Fruit fly (Drosophila melanogaster) whole organism, embryonic: ENCODE measurements around the gene mRpS11.

Experiments used
- Atf3 ChIP-seq: fragments of 200-800 bp; sonication (Bioruptor generic); optimal IDR thresholded peaks from 3 replicates; lab custom pipeline; 2016; ENCODE audit warnings: missing biosample characterization, missing genetic modification characterization
- Atf6 ChIP-seq: fragments of 200-800 bp; sonication (Bioruptor generic); IDR thresholded peaks from 2 replicates; pipeline ENCODE4 v1.3.6; 2022; ENCODE audit warnings: missing biosample characterization, missing genetic modification characterization
- Bteb2 ChIP-seq: fragments of 200-800 bp; sonication (Bioruptor generic); optimal IDR thresholded peaks from 2 replicates; lab custom pipeline; 2016; ENCODE audit warnings: missing biosample characterization, missing genetic modification characterization
- CG13123 ChIP-seq: fragments of 200-800 bp; sonication (Bioruptor generic); optimal IDR thresholded peaks from 2 replicates; lab custom pipeline; 2016; ENCODE audit warnings: missing biosample characterization, missing genetic modification characterization
- CG13296 ChIP-seq: fragments of 200-800 bp; sonication (Bioruptor generic); optimal IDR thresholded peaks from 3 replicates; lab custom pipeline; 2018; ENCODE audit warnings: missing biosample characterization, mild to moderate bottlenecking, missing genetic modification characterization
- CG14014 ChIP-seq: fragments of 200-800 bp; sonication (Bioruptor generic); IDR thresholded peaks from 2 replicates; pipeline ENCODE4 v1.3.6; 2022; ENCODE audit warnings: missing biosample characterization, missing genetic modification characterization
- CG15011 ChIP-seq: fragments of 200-800 bp; sonication (Bioruptor generic); optimal IDR thresholded peaks from 3 replicates; lab custom pipeline; 2018; ENCODE audit warnings: missing biosample characterization, mild to moderate bottlenecking, missing genetic modification characterization
- CG16813 ChIP-seq: fragments of 200-800 bp; sonication (Bioruptor generic); IDR thresholded peaks from 3 replicates; pipeline ENCODE4 v1.3.6; 2022; ENCODE audit warnings: missing biosample characterization, missing genetic modification characterization; ENCODE audit not compliant: partially characterized antibody
- CG17802 ChIP-seq: fragments of 200-800 bp; sonication (Bioruptor generic); optimal IDR thresholded peaks from 2 replicates; lab custom pipeline; 2018; ENCODE audit warnings: missing biosample characterization, mild to moderate bottlenecking, missing genetic modification characterization, moderate library complexity
- CG31388 ChIP-seq: fragments of 200-800 bp; sonication (Bioruptor generic); optimal IDR thresholded peaks from 2 replicates; lab custom pipeline; 2016; ENCODE audit warnings: missing biosample characterization, missing genetic modification characterization
- CG4360 ChIP-seq: fragments of 200-800 bp; sonication (Bioruptor generic); IDR thresholded peaks from 2 replicates; pipeline ENCODE4 v1.3.6; 2022; ENCODE audit warnings: missing biosample characterization, missing genetic modification characterization
- CG4617 ChIP-seq: fragments of 200-800 bp; sonication (Bioruptor generic); optimal IDR thresholded peaks from 3 replicates; lab custom pipeline; 2016; ENCODE audit warnings: missing biosample characterization, missing genetic modification characterization, borderline replicate concordance
- CG5245 ChIP-seq: fragments of 200-800 bp; sonication (Bioruptor generic); optimal IDR thresholded peaks from 3 replicates; lab custom pipeline; 2016; ENCODE audit warnings: missing biosample characterization, missing genetic modification characterization
- CG6272 ChIP-seq: fragments of 200-800 bp; sonication (Bioruptor generic); IDR thresholded peaks from 2 replicates; pipeline ENCODE4 v1.3.6; 2022; ENCODE audit warnings: missing biosample characterization, missing genetic modification characterization
- CG9932 ChIP-seq: fragments of 200-800 bp; sonication (Bioruptor generic); IDR thresholded peaks from 2 replicates; pipeline ENCODE4 v1.3.6; 2022; ENCODE audit warnings: missing biosample characterization, missing genetic modification characterization
- Chrac-16 ChIP-seq: fragments of 200-800 bp; sonication (Bioruptor generic); optimal IDR thresholded peaks from 3 replicates; lab custom pipeline; 2016; ENCODE audit warnings: missing biosample characterization, missing genetic modification characterization
- Dbx ChIP-seq: fragments of 200-800 bp; sonication (Bioruptor generic); IDR thresholded peaks from 3 replicates; pipeline ENCODE4 v1.3.6; 2022; ENCODE audit warnings: missing biosample characterization, missing genetic modification characterization
- Dp ChIP-seq: fragments of 200-800 bp; sonication (Bioruptor generic); optimal IDR thresholded peaks from 2 replicates; lab custom pipeline; 2018; ENCODE audit warnings: missing biosample characterization, mild to moderate bottlenecking, missing genetic modification characterization, moderate library complexity
- Fer1 ChIP-seq: fragments of 200-800 bp; sonication (Bioruptor generic); optimal IDR thresholded peaks from 2 replicates; lab custom pipeline; 2017; ENCODE audit warnings: missing biosample characterization, mild to moderate bottlenecking, missing genetic modification characterization
- Hmx ChIP-seq: fragments of 200-800 bp; sonication (Bioruptor generic); optimal IDR thresholded peaks from 2 replicates; lab custom pipeline; 2016; ENCODE audit warnings: missing biosample characterization, missing genetic modification characterization
- Hsf ChIP-seq: fragments of 200-800 bp; sonication (Bioruptor generic); optimal IDR thresholded peaks from 3 replicates; lab custom pipeline; 2016; ENCODE audit warnings: missing biosample characterization, missing genetic modification characterization
- MESR4 ChIP-seq: fragments of 200-800 bp; sonication (Bioruptor generic); optimal IDR thresholded peaks from 2 replicates; lab custom pipeline; 2018; ENCODE audit warnings: missing biosample characterization, mild to moderate bottlenecking, missing genetic modification characterization, moderate library complexity
- Meics ChIP-seq: fragments of 200-800 bp; sonication (Bioruptor generic); optimal IDR thresholded peaks from 2 replicates; lab custom pipeline; 2017; ENCODE audit warnings: missing biosample characterization, mild to moderate bottlenecking, missing genetic modification characterization
- Nf-YB ChIP-seq: fragments of 200-800 bp; sonication (Bioruptor generic); optimal IDR thresholded peaks from 3 replicates; lab custom pipeline; 2019; ENCODE audit warnings: missing biosample characterization, mild to moderate bottlenecking, missing genetic modification characterization, moderate library complexity
- Nf-YC ChIP-seq: fragments of 200-800 bp; optimal IDR thresholded peaks from 3 replicates; lab custom pipeline; 2019; ENCODE audit warnings: missing biosample characterization, mild to moderate bottlenecking, missing genetic modification characterization, moderate library complexity
- NfI ChIP-seq: fragments of 200-800 bp; sonication (Bioruptor generic); optimal IDR thresholded peaks from 3 replicates; lab custom pipeline; 2018; ENCODE audit warnings: missing biosample characterization, mild to moderate bottlenecking, missing genetic modification characterization, moderate library complexity
- Oaz ChIP-seq: fragments of 200-800 bp; sonication (Bioruptor generic); IDR thresholded peaks from 2 replicates; pipeline ENCODE4 v1.3.6; 2022; ENCODE audit warnings: missing biosample characterization, missing genetic modification characterization
- Sry-β ChIP-seq: fragments of 200-800 bp; sonication (Bioruptor generic); optimal IDR thresholded peaks from 2 replicates; lab custom pipeline; 2018; ENCODE audit warnings: missing biosample characterization, mild to moderate bottlenecking, missing genetic modification characterization, moderate library complexity
- TFAM ChIP-seq: fragments of 200-800 bp; sonication (Bioruptor generic); optimal IDR thresholded peaks from 2 replicates; lab custom pipeline; 2017; ENCODE audit warnings: missing biosample characterization, missing genetic modification characterization, inconsistent platforms
- cad ChIP-seq: fragments of >200 bp; optimal IDR thresholded peaks from 2 replicates; lab custom pipeline; 2017; ENCODE audit warnings: missing biosample characterization, missing genetic modification characterization
- cas ChIP-seq: fragments of 200-800 bp; sonication (Bioruptor generic); IDR thresholded peaks from 2 replicates; pipeline ENCODE4 v1.3.6; 2022; ENCODE audit warnings: missing biosample characterization, missing genetic modification characterization
- chinmo ChIP-seq: fragments of 200-800 bp; sonication (Bioruptor generic); IDR thresholded peaks from 4 replicates; pipeline ENCODE4 v1.3.6; 2022; ENCODE audit warnings: missing biosample characterization, missing genetic modification characterization; ENCODE audit not compliant: partially characterized antibody
- corto ChIP-seq: fragments of 200-800 bp; sonication (Bioruptor generic); optimal IDR thresholded peaks from 2 replicates; lab custom pipeline; 2016; ENCODE audit warnings: missing biosample characterization, mild to moderate bottlenecking, missing genetic modification characterization, moderate library complexity
- crol ChIP-seq: fragments of 200-800 bp; sonication (Bioruptor generic); IDR thresholded peaks from 2 replicates; pipeline ENCODE4 v1.3.6; 2022; ENCODE audit warnings: missing biosample characterization, missing genetic modification characterization
- dati ChIP-seq: fragments of 200-800 bp; sonication (Bioruptor generic); IDR thresholded peaks from 2 replicates; pipeline ENCODE4 v1.3.6; 2022; ENCODE audit warnings: missing biosample characterization, missing genetic modification characterization
- disco-r ChIP-seq: fragments of 200-800 bp; sonication (Bioruptor generic); optimal IDR thresholded peaks from 2 replicates; lab custom pipeline; 2016; ENCODE audit warnings: missing biosample characterization, missing genetic modification characterization
- esg ChIP-seq: fragments of 200-800 bp; sonication (Bioruptor generic); conservative IDR thresholded peaks from 2 replicates; pipeline ENCODE4 v1.3.6; 2022; ENCODE audit warnings: missing biosample characterization, missing genetic modification characterization
- ftz-f1 ChIP-seq: fragments of 200-800 bp; sonication (Bioruptor generic); optimal IDR thresholded peaks from 2 replicates; lab custom pipeline; 2016; ENCODE audit warnings: missing biosample characterization, missing genetic modification characterization
- fu2 ChIP-seq: fragments of 200-800 bp; sonication (Bioruptor generic); optimal IDR thresholded peaks from 2 replicates; lab custom pipeline; 2016; ENCODE audit warnings: missing biosample characterization, missing genetic modification characterization
- gro ChIP-seq: fragments of 200-800 bp; sonication (Bioruptor generic); optimal IDR thresholded peaks from 2 replicates; lab custom pipeline; 2016; ENCODE audit warnings: missing biosample characterization, missing genetic modification characterization
- lab ChIP-seq: fragments of 200-800 bp; sonication (Bioruptor generic); optimal IDR thresholded peaks from 3 replicates; lab custom pipeline; 2017; ENCODE audit warnings: missing biosample characterization, missing genetic modification characterization, mild to moderate bottlenecking, moderate library complexity, missing genetic modification reagents
- peb ChIP-seq: fragments of 200-800 bp; sonication (Bioruptor generic); IDR thresholded peaks from 2 replicates; pipeline ENCODE4 v1.3.6; 2022; ENCODE audit warnings: missing biosample characterization, missing genetic modification characterization
- pfk ChIP-seq: fragments of 200-800 bp; sonication (Bioruptor generic); optimal IDR thresholded peaks from 2 replicates; lab custom pipeline; 2018; ENCODE audit warnings: missing biosample characterization, mild to moderate bottlenecking, missing genetic modification characterization, moderate library complexity
- pros ChIP-seq: fragments of 200-800 bp; sonication (Bioruptor generic); optimal IDR thresholded peaks from 3 replicates; lab custom pipeline; 2019; ENCODE audit warnings: missing biosample characterization, mild to moderate bottlenecking, missing genetic modification characterization, moderate library complexity
- tll ChIP-seq, 2 experiments: fragments of 200-800 bp in 1 of 2; fragments of >200 bp in 1 of 2; sonication (Bioruptor generic) in 1 of 2; optimal IDR thresholded peaks; 2 replicates each; lab custom pipeline; 2017 to 2019; ENCODE audit warnings: missing biosample characterization in 2 of 2, missing genetic modification characterization in 2 of 2, mild to moderate bottlenecking in 1 of 2, moderate library complexity in 1 of 2
- tna ChIP-seq: fragments of 200-800 bp; sonication (Bioruptor generic); IDR thresholded peaks from 2 replicates; pipeline ENCODE4 v1.3.6; 2022; ENCODE audit warnings: missing biosample characterization, missing genetic modification characterization; ENCODE audit not compliant: partially characterized antibody
- ttk ChIP-seq: fragments of 200-800 bp; sonication (Bioruptor generic); IDR thresholded peaks from 2 replicates; pipeline ENCODE4 v2.1.2; 2022; ENCODE audit warnings: missing biosample characterization, missing genetic modification characterization
- unc-4 ChIP-seq: fragments of 200-800 bp; sonication (Bioruptor generic); IDR thresholded peaks from 2 replicates; pipeline ENCODE4 v1.3.6; 2022; ENCODE audit warnings: missing biosample characterization, missing genetic modification characterization; ENCODE audit not compliant: partially characterized antibody
- wor ChIP-seq: fragments of 200-800 bp; sonication (Bioruptor generic); IDR thresholded peaks from 2 replicates; pipeline ENCODE4 v1.3.6; 2022; ENCODE audit warnings: missing biosample characterization, missing genetic modification characterization
- z ChIP-seq: fragments of 200-800 bp; sonication (Bioruptor generic); IDR thresholded peaks from 3 replicates; pipeline ENCODE4 v1.3.6; 2022; ENCODE audit warnings: missing biosample characterization, missing genetic modification characterization
- zen2 ChIP-seq: fragments of 200-800 bp; sonication (Bioruptor generic); IDR thresholded peaks from 3 replicates; pipeline ENCODE4 v1.3.6; 2022; ENCODE audit warnings: missing biosample characterization, missing genetic modification characterization; ENCODE audit not compliant: partially characterized antibody
- zfh1 ChIP-seq: fragments of 200-800 bp; sonication (Bioruptor generic); IDR thresholded peaks from 3 replicates; pipeline ENCODE4 v1.3.6; 2022; ENCODE audit warnings: missing biosample characterization, missing genetic modification characterization

The mRpS11 gene

dm6 chr3R:17060244-17060664 lies 12.3 kb upstream of the mRpS11 start (continued):
- TF ChIP-seq CG31388 (GFP tag; lab: Kevin White, UChicago) (no peak), ttk (no peak), CG13296 (no peak), tll (GFP tag; optimal IDR thresholded peaks at IDR 0.05; lab: Kevin White, UChicago) (no peak), Bteb2 (peak; percentile 27), lab (GFP tag; lab: Kevin White, UChicago) (peak; percentile 35), CG15011 (GFP tag; lab: Kevin White, UChicago) (no peak), crol (GFP tag; lab: Robert Waterston, UW) (no peak), Oaz (no peak), corto (GFP tag; lab: Kevin White, UChicago) (no peak), Hmx (GFP tag; lab: Kevin White, UChicago) (no peak), esg (0 out of 2 replicates have a peak, but pooled peaks have one; percentile 23), CG5245 (GFP tag; lab: Kevin White, UChicago) (no peak), chinmo (no peak), cad (GFP tag; lab: Kevin White, UChicago) (no peak), cas (GFP tag; lab: Robert Waterston, UW) (no peak), zen2 (GFP tag; lab: Robert Waterston, UW) (no peak), TFAM (GFP tag; lab: Kevin White, UChicago) (no peak), Sry-β (GFP tag; lab: Kevin White, UChicago) (no peak), MESR4 (GFP tag; lab: Kevin White, UChicago) (no peak), Meics (GFP tag; lab: Kevin White, UChicago) (peak; percentile 57), CG4360 (GFP tag; lab: Robert Waterston, UW) (no peak), Atf6 (GFP tag; lab: Robert Waterston, UW) (no peak), CG16813 (GFP tag; lab: Robert Waterston, UW) (no peak), pros (GFP tag; lab: Kevin White, UChicago) (no peak), gro (GFP tag; lab: Kevin White, UChicago) (no peak), Dp (GFP tag; lab: Kevin White, UChicago) (no peak), Dbx (GFP tag; lab: Robert Waterston, UW) (no peak), Chrac-16 (GFP tag; lab: Kevin White, UChicago) (peak; percentile 14), ftz-f1 (GFP tag; lab: Kevin White, UChicago) (no peak), Fer1 (GFP tag; lab: Kevin White, UChicago) (no peak), disco-r (GFP tag; lab: Kevin White, UChicago) (no peak), Hsf (GFP tag; lab: Kevin White, UChicago) (peak; percentile 33), CG13123 (no peak), z (GFP tag; lab: Robert Waterston, UW) (no peak), fu2 (no peak), NfI (GFP tag; lab: Kevin White, UChicago) (peak; percentile 12), unc-4 (GFP tag; lab: Robert Waterston, UW) (no peak), pfk (GFP tag; lab: Kevin White, UChicago) (no peak), Nf-YC (no peak), CG17802 (tag; lab: Kevin White, UChicago) (no peak), Nf-YB (peak; percentile 30), zfh1 (GFP tag; lab: Robert Waterston, UW) (peak; percentile 42; the same call in 1 of the 3 replicates), CG4617 (GFP tag; lab: Kevin White, UChicago) (no peak), dati (GFP tag; lab: Robert Waterston, UW) (no peak), peb (GFP tag; lab: Robert Waterston, UW) (no peak), wor (GFP tag; lab: Robert Waterston, UW) (peak; percentile 49; the same call in 1 of the 2 replicates), CG14014 (GFP tag; lab: Robert Waterston, UW) (no peak), CG6272 (no peak), CG9932 (GFP tag; lab: Robert Waterston, UW) (no peak), tna (GFP tag; lab: Robert Waterston, UW) (no peak), Atf3 (GFP tag; lab: Kevin White, UChicago) (no peak)
